Worm (Caenorhabditis elegans) whole organism, L4/young adult: ENCODE results near the gene gas-1.

Source experiments
- W03F9.2 ChIP-seq: fragments of 150-350 bp; optimal IDR thresholded peaks from 2 replicates; lab custom pipeline; 2014; ENCODE audit warnings: missing biosample characterization, missing genetic modification characterization
- dao-5 ChIP-seq: sonication (generic microtip); optimal IDR thresholded peaks from 2 replicates; lab custom pipeline; 2016; ENCODE audit warnings: missing genotype, missing genetic modification characterization, moderate library complexity, missing compliant biosample characterization
- him-1 ChIP-seq: sonication (generic microtip); optimal IDR thresholded peaks from 2 replicates; lab custom pipeline; 2016; ENCODE audit warnings: missing genotype, missing genetic modification reagents, missing genetic modification characterization, missing compliant biosample characterization

Gene gas-1

DNA sequence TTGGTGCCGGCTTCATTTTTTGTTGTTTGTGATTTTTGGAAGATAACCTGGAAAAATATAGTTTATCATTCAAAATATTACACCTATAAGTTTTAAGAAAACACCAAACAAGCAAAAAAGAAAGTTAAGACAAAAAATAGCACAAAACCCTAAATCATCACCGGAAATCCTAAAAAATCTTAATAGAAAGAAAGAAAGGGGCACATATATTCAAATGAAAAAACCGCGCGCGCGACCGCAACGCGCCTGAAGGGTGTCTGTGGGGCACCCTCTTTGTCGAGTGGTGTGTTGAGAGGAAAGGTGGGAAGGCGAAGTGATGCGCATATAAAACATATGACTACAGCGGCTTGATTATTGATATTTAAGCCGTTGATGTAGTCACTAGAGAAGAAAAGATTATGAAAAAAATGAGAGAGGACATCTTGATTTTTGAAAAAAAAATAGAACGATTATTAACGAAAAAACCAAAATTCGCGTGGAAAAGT lies 23.6 kb upstream of the gas-1 start, which contains the start of gene K09E9.3:
TSS of gene K09E9.3 (minus strand) at position 51 of the 485 bp plus-strand sequence.
- no peak for TF ChIP-seq him-1 (tag; lab: Kevin White, UChicago)
- TF ChIP-seq dao-5, result no peak
- TF ChIP-seq W03F9.2 (tag; lab: Kevin White, UChicago), result no peak

DNA sequence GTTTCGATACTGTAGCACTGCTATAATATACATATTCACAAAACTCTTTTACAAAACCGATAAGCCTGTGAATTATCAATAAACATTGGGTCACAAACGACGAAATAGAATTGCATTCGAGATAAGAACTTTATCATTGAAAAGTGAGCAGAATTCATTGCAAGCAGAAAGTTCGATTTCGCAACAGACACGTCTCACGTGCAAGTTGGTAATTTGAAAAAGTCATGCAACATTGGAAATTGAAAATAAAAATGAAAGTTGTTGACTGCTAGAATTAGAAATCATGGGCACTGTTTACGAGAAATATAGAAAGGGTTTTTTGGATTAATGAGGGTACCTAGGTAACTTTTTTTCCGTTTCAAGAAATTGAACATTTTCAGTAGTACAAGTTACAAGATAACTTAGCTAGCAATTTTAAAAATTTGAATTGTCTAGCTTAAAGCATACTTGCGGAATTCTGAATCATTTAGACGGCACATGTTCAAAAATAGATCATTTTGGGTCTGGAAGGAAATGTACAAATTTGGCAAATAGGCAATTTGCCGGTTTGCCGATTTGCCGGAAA lies 20.4 kb upstream of the gas-1 start:
- TF ChIP-seq W03F9.2 (tag; lab: Kevin White, UChicago), result peak; percentile 74
- peak; percentile 10 for TF ChIP-seq him-1 (tag; lab: Kevin White, UChicago)
- no peak for TF ChIP-seq dao-5

DNA sequence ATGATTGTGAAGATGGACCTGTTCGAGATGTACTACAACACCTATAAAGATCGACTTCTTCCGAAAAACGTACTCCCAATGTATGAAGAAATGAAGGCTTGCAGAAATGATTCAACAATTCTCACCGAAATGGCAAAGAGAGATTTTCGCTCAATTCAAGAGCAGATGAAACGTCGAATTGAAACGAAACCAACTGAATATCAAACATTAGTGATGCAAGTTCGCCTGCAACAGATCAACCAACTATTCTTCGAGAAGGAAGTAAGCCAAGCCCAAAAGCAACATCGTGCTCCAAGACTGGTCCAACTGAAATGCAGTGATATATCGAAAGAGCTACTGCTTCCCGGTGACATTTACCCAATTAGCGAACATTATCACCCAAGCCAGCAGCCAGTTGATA lies 19.5 kb upstream of the gas-1 start:
- no peak for TF ChIP-seq W03F9.2 (tag; lab: Kevin White, UChicago)
- TF ChIP-seq him-1 (tag; lab: Kevin White, UChicago), result no peak
- TF ChIP-seq dao-5, result no peak

DNA sequence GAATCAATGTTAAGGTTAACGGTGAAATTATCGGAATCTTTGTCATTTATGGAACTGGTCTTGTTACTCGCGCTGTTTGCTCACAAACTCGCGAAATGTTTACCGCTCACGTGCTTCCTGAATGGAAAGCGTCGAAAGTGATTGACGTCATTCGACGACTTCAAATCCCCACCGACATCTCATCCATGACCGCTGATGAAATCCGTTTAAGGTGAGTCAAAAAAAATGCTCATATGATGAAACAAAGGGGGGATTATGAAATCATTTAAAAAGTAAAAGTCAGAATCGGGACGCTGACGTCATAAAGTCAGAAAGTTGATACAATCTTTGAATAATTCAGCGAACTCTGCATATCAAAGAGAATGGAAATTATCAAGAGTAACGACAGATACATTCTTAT lies 18.4 kb upstream of the gas-1 start:
- TF ChIP-seq W03F9.2 (tag; lab: Kevin White, UChicago) (no peak), him-1 (tag; lab: Kevin White, UChicago) (no peak), dao-5 (no peak)

DNA sequence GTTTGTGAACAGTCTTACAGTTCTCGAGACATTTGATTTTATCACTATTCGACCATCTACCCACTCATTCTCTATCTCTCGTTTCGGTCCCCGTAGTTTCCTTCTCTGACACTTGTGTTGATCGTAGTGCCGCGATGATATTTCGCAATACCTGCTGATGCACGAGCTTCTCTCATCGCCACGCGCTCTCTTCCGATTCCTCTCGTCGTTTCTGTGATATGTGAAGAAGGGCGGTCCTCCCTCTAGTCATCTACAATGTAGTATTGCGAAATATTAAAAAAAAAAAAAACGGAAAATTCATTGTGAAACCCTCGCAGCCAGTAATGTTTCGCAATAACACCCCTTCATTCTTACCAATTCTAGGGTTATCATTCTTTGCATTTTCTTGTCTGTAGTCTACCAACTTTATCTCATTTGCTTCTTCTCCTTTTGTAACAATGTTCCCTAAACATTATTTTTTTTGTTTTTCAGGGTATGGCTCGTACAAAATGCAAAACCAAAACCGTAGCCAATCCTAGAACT lies 17.4 kb upstream of the gas-1 start, which contains the start of gene nipi-3:
TSS of gene nipi-3 (plus strand) at position 472 of the 522 bp plus-strand sequence.
- TF ChIP-seq him-1 (tag; lab: Kevin White, UChicago) (peak; percentile 82), dao-5 (no peak), W03F9.2 (tag; lab: Kevin White, UChicago) (peak; percentile 86)

DNA sequence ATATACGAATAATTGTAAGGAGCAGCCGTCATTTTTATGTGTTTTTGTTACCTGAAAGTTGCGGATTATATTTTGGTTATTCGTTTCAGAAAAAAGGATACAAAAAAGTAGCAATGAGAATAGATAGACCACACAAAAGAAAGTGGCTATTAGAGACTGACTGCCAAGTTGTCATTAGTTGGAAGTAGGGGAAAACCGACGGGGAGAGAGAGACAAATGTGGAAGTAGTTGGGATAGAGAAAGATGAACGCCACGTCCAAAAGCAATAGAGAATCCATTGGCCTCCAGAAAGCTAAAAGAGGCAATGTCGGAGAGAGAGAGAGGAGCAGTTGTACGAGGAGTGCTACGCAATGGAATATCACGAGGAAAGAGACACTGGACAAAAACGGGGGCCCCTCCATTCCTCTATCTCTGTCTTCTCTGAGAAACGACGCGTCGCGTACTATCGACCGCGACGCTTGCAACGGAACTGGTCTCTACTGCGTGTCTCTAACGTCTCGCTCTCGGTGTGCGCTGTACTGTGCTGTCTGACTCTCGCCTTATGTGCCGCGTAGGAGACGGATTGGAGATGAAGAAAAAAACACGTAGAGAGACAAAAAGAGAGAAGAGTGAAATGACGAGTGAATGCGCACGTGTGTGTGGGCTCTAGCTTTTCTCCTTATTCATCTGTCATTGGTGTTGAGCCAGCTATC lies 16.5 kb upstream of the gas-1 start, which contains the start of gene rab-14:
TSS of gene rab-14 (minus strand) at position 51 of the 692 bp plus-strand sequence.
- TF ChIP-seq W03F9.2 (tag; lab: Kevin White, UChicago) (no peak), dao-5 (peak; percentile 50), him-1 (tag; lab: Kevin White, UChicago) (peak; percentile 54)

DNA sequence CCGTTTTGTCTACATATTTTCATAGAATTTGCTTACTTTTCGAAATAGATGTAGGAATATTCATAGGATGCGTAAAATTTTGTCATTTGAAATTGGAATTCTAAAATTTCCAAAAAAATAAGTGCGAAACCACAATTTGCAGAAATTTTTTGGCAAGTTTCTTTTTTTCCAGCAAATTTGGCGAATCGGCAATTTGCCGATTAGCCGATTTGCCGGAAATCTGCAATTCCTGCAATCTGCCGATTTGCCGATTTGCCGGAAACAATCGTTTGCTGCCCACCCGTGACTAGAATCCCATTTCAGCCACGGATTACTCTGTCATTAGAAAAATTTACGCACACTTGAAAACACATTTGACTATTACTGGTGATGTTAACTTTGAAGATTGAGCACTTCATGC lies 14.0 kb upstream of the gas-1 start:
- no peak for TF ChIP-seq him-1 (tag; lab: Kevin White, UChicago)
- no peak for TF ChIP-seq W03F9.2 (tag; lab: Kevin White, UChicago)

DNA sequence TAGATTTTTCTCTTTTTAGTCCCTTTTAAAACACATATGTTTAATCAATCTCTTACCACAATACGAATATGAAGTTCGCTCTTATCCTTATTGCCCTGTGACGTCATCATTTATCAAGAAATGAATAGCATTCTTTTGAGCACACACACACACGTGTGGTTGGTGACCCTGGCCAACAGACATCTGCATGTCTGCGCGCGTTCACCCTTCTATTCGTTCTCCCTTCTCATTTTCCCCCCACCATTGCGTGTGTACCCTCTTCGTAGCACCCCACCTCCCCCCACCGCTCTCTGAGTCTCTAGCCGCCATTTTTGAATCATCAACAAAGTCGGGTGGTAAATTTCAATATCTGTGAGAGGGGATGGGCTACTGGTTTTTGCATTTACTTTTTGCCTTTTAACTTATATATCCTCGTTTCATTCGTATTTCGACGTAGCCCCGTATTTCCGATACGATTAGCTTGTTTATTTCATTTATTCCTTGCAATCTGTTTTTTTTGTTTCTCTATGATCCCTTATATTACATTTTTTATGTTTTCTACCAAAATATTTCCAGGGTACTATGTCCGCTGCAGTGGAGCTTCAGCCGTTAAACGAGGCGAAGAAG lies 10.4 kb upstream of the gas-1 start, which contains the start of gene ent-2:
TSS of gene ent-2 (plus strand) at position 556 of the 606 bp plus-strand sequence.
- TF ChIP-seq dao-5, result no peak
- peak; percentile 68 for TF ChIP-seq him-1 (tag; lab: Kevin White, UChicago)

DNA sequence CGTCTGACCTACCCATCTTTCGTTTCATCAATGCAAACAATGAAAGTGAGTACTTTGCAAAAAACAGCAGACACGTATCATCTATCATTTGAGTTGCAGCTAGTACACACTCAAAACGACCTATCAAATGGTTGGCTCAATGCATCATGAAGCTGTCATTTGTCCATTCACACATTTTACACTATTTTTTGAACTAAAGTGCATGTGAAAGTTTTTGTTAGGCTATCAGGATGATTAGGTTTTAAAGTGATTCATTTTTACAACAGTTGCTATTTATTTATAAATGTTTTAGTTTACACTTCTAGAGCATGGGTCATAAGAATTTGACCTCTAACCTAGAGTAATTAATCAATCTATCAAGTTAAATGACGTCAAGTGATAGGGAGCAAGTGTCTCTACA lies 9.7 kb upstream of the gas-1 start:
- no peak for TF ChIP-seq him-1 (tag; lab: Kevin White, UChicago)
- no peak for TF ChIP-seq W03F9.2 (tag; lab: Kevin White, UChicago)
- TF ChIP-seq dao-5, result no peak

DNA sequence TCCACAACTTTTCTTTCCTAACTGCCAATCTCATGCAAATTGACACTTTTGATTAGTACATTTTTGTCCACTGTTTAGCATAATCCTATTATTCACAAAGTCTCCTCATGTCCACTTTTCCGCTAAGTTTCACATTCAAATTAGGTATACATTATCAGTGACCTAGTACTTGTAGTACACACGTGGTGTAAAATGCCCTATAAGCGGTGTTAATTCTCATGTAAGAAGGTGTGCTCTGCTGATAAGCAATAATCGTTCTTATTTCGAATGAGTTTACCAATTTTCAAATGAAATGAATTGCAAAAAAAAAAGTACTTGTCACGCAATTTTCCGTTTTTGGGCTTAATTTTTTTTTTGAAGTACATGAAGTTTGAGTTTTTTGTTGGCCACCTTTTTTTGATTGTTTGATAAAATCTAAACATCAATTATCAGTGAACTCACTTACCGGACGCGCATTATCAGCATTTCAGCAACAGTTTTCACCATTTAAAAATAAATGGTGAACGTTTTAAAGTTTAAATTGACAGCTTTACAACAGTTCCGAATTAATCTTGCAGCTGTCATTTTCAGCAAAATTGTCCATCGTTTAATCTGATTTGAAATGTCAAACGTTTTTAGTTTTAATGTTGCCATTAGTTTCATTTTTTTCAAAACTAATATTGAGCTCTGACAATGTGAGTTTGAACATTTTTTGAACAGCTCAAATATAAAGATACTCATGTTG lies 8.6 kb upstream of the gas-1 start:
- no peak for TF ChIP-seq him-1 (tag; lab: Kevin White, UChicago)
- TF ChIP-seq W03F9.2 (tag; lab: Kevin White, UChicago), result no peak
- no peak for TF ChIP-seq dao-5

DNA sequence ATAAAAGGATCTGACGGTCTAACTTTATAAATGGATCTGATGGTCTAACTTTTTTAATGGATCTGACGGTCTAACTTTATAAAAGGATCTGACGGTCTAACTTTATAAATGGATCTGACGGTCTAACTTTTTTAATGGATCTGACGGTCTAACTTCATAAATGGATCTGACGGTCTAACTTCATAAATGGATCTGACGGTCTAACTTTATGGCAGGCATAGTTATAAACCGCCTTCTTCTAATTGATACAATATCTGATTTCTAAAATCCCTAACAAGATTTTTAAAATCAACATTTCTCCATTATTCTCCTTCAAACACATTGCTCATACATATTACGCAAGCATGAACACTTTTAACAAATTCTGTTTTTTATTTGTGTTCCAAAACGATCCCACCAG lies 6.9 kb upstream of the gas-1 start, which contains the start of gene K09A9.8:
TSS of gene K09A9.8 (minus strand) at position 101 of the 400 bp plus-strand sequence.
- no peak for TF ChIP-seq him-1 (tag; lab: Kevin White, UChicago)
- TF ChIP-seq W03F9.2 (tag; lab: Kevin White, UChicago), result no peak
- TF ChIP-seq dao-5, result no peak

DNA sequence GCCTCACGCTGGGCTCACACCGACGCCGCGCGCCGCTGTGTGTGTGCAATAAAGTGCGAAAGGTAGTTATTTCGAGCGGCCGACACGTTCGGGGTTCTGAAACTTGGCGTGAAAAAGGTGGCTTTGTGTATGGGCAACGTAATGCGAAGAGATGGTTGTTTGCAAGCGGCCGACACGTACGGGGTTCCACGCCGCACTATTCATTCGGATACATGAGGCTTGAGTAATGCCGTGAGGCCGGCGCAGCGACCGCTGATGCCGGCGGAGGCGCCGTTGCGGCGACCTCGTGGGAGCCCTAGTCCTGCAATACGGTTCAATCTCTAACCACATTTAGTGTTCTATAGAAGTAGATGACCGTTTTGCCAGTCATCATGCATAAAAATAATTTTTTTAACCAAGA lies 3.8 kb upstream of the gas-1 start:
- TF ChIP-seq W03F9.2 (tag; lab: Kevin White, UChicago), result no peak
- TF ChIP-seq him-1 (tag; lab: Kevin White, UChicago), result no peak
- no peak for TF ChIP-seq dao-5

DNA sequence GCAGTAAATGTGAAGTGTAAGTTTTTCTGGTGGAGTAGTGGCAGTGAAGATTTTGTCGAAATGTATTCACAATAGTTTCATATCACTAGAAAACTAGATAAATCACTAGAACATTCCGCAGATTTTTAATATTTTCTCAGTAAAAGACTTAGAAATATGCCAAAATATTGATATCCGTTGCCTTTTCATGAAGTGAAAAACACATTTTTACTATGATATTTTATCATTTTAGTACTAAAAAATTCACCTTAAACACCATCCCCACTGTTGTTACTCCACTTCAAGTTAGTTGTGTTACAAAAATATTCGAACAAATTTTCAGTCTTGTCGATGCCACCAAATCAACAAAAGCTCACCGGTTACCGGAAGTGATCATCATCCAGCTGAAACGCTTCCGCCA lies 3.2 kb upstream of the gas-1 start:
- TF ChIP-seq W03F9.2 (tag; lab: Kevin White, UChicago) (no peak), him-1 (tag; lab: Kevin White, UChicago) (no peak), dao-5 (no peak)
